Fruit fly (Drosophila melanogaster): Measurements from ENCODE around the gene CG34132.

- TF ChIP-seq ttk (optimal IDR thresholded peaks at IDR 0.05) = no peak
- TF ChIP-seq h (optimal IDR thresholded peaks at IDR 0.05) = no peak
- TF ChIP-seq Sin3A (optimal IDR thresholded peaks at IDR 0.05) = no peak
- no peak for TF ChIP-seq insv (optimal IDR thresholded peaks at IDR 0.05)
Observed at dm6 chr2L:7898581-7898980, 13.3 kb downstream of the CG34132 start.
